Worm (Caenorhabditis elegans) whole organism, L1 larva: Measurements from ENCODE around the gene tsp-10.
A peak's percentile ranks its signal among the peaks of the same experiment; 100 is the strongest.

Experiments
- aha-1 ChIP-seq: fragments of 150-350 bp; optimal IDR thresholded peaks from 2 replicates; lab custom pipeline; 2014; ENCODE audit warnings: missing biosample characterization, missing genetic modification characterization
- alr-1 ChIP-seq: fragments of 200-800 bp; sonication (Bioruptor generic); optimal IDR thresholded peaks from 2 replicates; lab custom pipeline; 2018; ENCODE audit warnings: borderline replicate concordance, mild to moderate bottlenecking, missing genetic modification characterization, missing compliant biosample characterization
- aly-2 ChIP-seq: fragments of 150-350 bp; optimal IDR thresholded peaks from 2 replicates; lab custom pipeline; 2014; ENCODE audit warnings: missing biosample characterization, missing genetic modification characterization
- ceh-63 ChIP-seq: fragments of 200-800 bp; sonication (Bioruptor generic); optimal IDR thresholded peaks from 2 replicates; lab custom pipeline; 2018; ENCODE audit warnings: mild to moderate bottlenecking, missing genetic modification characterization, missing compliant biosample characterization
- ceh-8 ChIP-seq: fragments of 200-800 bp; sonication (Bioruptor generic); optimal IDR thresholded peaks from 2 replicates; lab custom pipeline; 2018; ENCODE audit warnings: mild to moderate bottlenecking, missing genetic modification characterization, moderate library complexity, missing compliant biosample characterization
- ceh-82 ChIP-seq, 3 experiments: fragments of 150-350 bp in 1 of 3; sonication (generic microtip) in 2 of 3; optimal IDR thresholded peaks; 2 replicates each; lab custom pipeline; 2014 to 2017; ENCODE audit warnings: missing biosample characterization in 3 of 3, missing genetic modification characterization in 3 of 3
- ceh-88 ChIP-seq: fragments of 200-800 bp; sonication (Bioruptor generic); IDR thresholded peaks from 2 replicates; pipeline ENCODE4 v1.3.6; 2022; ENCODE audit warnings: missing genetic modification characterization, missing compliant biosample characterization
- ces-1 ChIP-seq: fragments of 150-350 bp; optimal IDR thresholded peaks from 2 replicates; lab custom pipeline; 2014; ENCODE audit warnings: missing biosample characterization, missing genetic modification reagents, missing genetic modification characterization
- egl-13 ChIP-seq: sonication (generic microtip); optimal IDR thresholded peaks from 2 replicates; lab custom pipeline; 2016; ENCODE audit warnings: missing genotype, missing genetic modification reagents, missing genetic modification characterization, missing compliant biosample characterization
- egl-27 ChIP-seq, 2 experiments: fragments of 150-350 bp in 1 of 2; sonication (generic microtip); optimal IDR thresholded peaks; 3 replicates each; lab custom pipeline; 2017 to 2018; ENCODE audit warnings: missing biosample characterization in 2 of 2, missing genetic modification characterization in 2 of 2, missing genetic modification reagents in 2 of 2
- elt-2 ChIP-seq: sonication (generic microtip); optimal IDR thresholded peaks from 2 replicates; lab custom pipeline; 2016; ENCODE audit warnings: missing genetic modification characterization, mild to moderate bottlenecking, inconsistent platforms, missing compliant biosample characterization, missing genetic modification reagents
- elt-3 ChIP-seq, 6 experiments: fragments of 150-350 bp in 1 of 6; sonication (generic microtip); optimal IDR thresholded peaks; 2 replicates each; lab custom pipeline; 2017 to 2018; ENCODE audit warnings: missing biosample characterization in 6 of 6, missing genetic modification characterization in 6 of 6, inconsistent platforms in 1 of 6
- ets-5 ChIP-seq: fragments of 200-800 bp; sonication (Bioruptor generic); IDR thresholded peaks from 2 replicates; pipeline ENCODE4 v1.3.6; 2022; ENCODE audit warnings: missing genetic modification characterization, missing compliant biosample characterization
- fkh-10 ChIP-seq: sonication (generic microtip); optimal IDR thresholded peaks from 2 replicates; lab custom pipeline; 2017; ENCODE audit warnings: missing biosample characterization, missing genetic modification reagents, missing genetic modification characterization
- fkh-8 ChIP-seq: sonication (generic microtip); optimal IDR thresholded peaks from 2 replicates; lab custom pipeline; 2016; ENCODE audit warnings: mild to moderate bottlenecking, missing genetic modification characterization, missing compliant biosample characterization
- grh-1 ChIP-seq: fragments of 200-800 bp; sonication (Bioruptor generic); IDR thresholded peaks from 2 replicates; pipeline ENCODE4 v1.3.6; 2022; ENCODE audit warnings: missing genetic modification reagents, missing genetic modification characterization, missing compliant biosample characterization
- hlh-17 ChIP-seq: fragments of 200-800 bp; sonication (Bioruptor generic); optimal IDR thresholded peaks from 2 replicates; lab custom pipeline; 2018; ENCODE audit warnings: missing genetic modification characterization, mild to moderate bottlenecking, missing compliant biosample characterization, moderate library complexity, borderline replicate concordance
- jun-1 ChIP-seq: fragments of 150-350 bp; optimal IDR thresholded peaks from 2 replicates; lab custom pipeline; 2014; ENCODE audit warnings: missing biosample characterization, missing genetic modification reagents, missing genetic modification characterization
- lin-15B ChIP-seq: fragments of 150-350 bp; sonication (generic microtip); optimal IDR thresholded peaks from 3 replicates; lab custom pipeline; 2014; ENCODE audit warnings: missing biosample characterization, missing genetic modification characterization
- lin-35 ChIP-seq, 2 experiments: fragments of 150-350 bp; optimal IDR thresholded peaks; 2 replicates each; lab custom pipeline; 2014; ENCODE audit warnings: missing biosample characterization in 2 of 2, missing genetic modification characterization in 2 of 2, missing genetic modification reagents in 2 of 2
- mdl-1 ChIP-seq, 2 experiments: fragments of 150-350 bp; optimal IDR thresholded peaks; 2 replicates each; lab custom pipeline; 2014 to 2017; ENCODE audit warnings: missing biosample characterization in 2 of 2, missing genetic modification characterization in 2 of 2, inconsistent platforms in 1 of 2
- mef-2 ChIP-seq: fragments of 150-350 bp; optimal IDR thresholded peaks from 2 replicates; lab custom pipeline; 2014; ENCODE audit warnings: missing biosample characterization, missing genetic modification characterization
- nhr-12 ChIP-seq: sonication (generic microtip); optimal IDR thresholded peaks from 2 replicates; lab custom pipeline; 2017; ENCODE audit warnings: missing biosample characterization, missing genetic modification characterization
- nhr-19 ChIP-seq: fragments of 200-800 bp; sonication (Bioruptor generic); conservative IDR thresholded peaks from 2 replicates; pipeline ENCODE4 v1.3.6; 2022; ENCODE audit warnings: missing genetic modification characterization, missing compliant biosample characterization
- nhr-20 ChIP-seq: sonication (generic microtip); optimal IDR thresholded peaks from 2 replicates; lab custom pipeline; 2016; ENCODE audit warnings: mild to moderate bottlenecking, missing genetic modification characterization, missing compliant biosample characterization
- nhr-237 ChIP-seq: fragments of 150-350 bp; optimal IDR thresholded peaks from 2 replicates; lab custom pipeline; 2014; ENCODE audit warnings: missing biosample characterization, missing genetic modification characterization
- nhr-71 ChIP-seq: sonication (generic microtip); optimal IDR thresholded peaks from 2 replicates; lab custom pipeline; 2016; ENCODE audit warnings: mild to moderate bottlenecking, missing genetic modification characterization, moderate library complexity, missing compliant biosample characterization
- nhr-76 ChIP-seq: sonication (generic microtip); optimal IDR thresholded peaks from 2 replicates; lab custom pipeline; 2017; ENCODE audit warnings: missing biosample characterization, missing genetic modification characterization
- nhr-85 ChIP-seq: sonication (generic microtip); peaks from one replicate; lab custom pipeline; 2016; ENCODE audit warnings: missing genetic modification characterization, inconsistent platforms, missing compliant biosample characterization
- pag-3 ChIP-seq: sonication (generic microtip); optimal IDR thresholded peaks from 2 replicates; lab custom pipeline; 2017; ENCODE audit warnings: missing genetic modification characterization, mild to moderate bottlenecking, missing compliant biosample characterization, antibody characterized with exemption, borderline replicate concordance; ENCODE audit not compliant: insufficient read depth
- pax-3 ChIP-seq: fragments of 200-800 bp; sonication (Bioruptor generic); optimal IDR thresholded peaks from 2 replicates; lab custom pipeline; 2018; ENCODE audit warnings: mild to moderate bottlenecking, missing genetic modification characterization, moderate library complexity, missing compliant biosample characterization
- pqm-1 ChIP-seq: sonication (generic microtip); optimal IDR thresholded peaks from 3 replicates; lab custom pipeline; 2017; ENCODE audit warnings: missing biosample characterization, missing genetic modification characterization
- rnt-1 ChIP-seq: sonication (generic microtip); optimal IDR thresholded peaks from 2 replicates; lab custom pipeline; 2016; ENCODE audit warnings: mild to moderate bottlenecking, missing genetic modification characterization, moderate library complexity, missing compliant biosample characterization
- skn-1 ChIP-seq: fragments of 150-350 bp; optimal IDR thresholded peaks from 2 replicates; lab custom pipeline; 2014; ENCODE audit warnings: missing biosample characterization, missing genetic modification characterization
- sox-4 ChIP-seq: sonication (generic microtip); optimal IDR thresholded peaks from 2 replicates; lab custom pipeline; 2016; ENCODE audit warnings: missing genetic modification characterization, missing compliant biosample characterization
- sptf-1 ChIP-seq: fragments of 150-350 bp; optimal IDR thresholded peaks from 2 replicates; lab custom pipeline; 2014; ENCODE audit warnings: missing biosample characterization, missing genetic modification characterization
- sup-37 ChIP-seq: fragments of 200-800 bp; sonication (Bioruptor generic); optimal IDR thresholded peaks from 2 replicates; lab custom pipeline; 2018; ENCODE audit warnings: mild to moderate bottlenecking, missing genetic modification characterization, missing compliant biosample characterization
- swsn-7 ChIP-seq: sonication (generic microtip); optimal IDR thresholded peaks from 2 replicates; lab custom pipeline; 2016; ENCODE audit warnings: missing genetic modification characterization, missing compliant biosample characterization
- unc-130 ChIP-seq: fragments of 150-350 bp; optimal IDR thresholded peaks from 2 replicates; lab custom pipeline; 2017; ENCODE audit warnings: missing biosample characterization, missing genetic modification characterization, inconsistent platforms
- unc-30 ChIP-seq: sonication (generic microtip); optimal IDR thresholded peaks from 2 replicates; lab custom pipeline; 2017; ENCODE audit warnings: missing biosample characterization, missing genetic modification characterization
- unc-62 ChIP-seq: fragments of 150-350 bp; optimal IDR thresholded peaks from 2 replicates; lab custom pipeline; 2014; ENCODE audit warnings: missing biosample characterization, missing genetic modification reagents, missing genetic modification characterization
- unc-86 ChIP-seq: sonication (generic microtip); optimal IDR thresholded peaks from 2 replicates; lab custom pipeline; 2016; ENCODE audit warnings: missing genetic modification characterization, missing compliant biosample characterization
- unc-98 ChIP-seq: fragments of 200-800 bp; sonication (Bioruptor generic); IDR thresholded peaks from 2 replicates; pipeline ENCODE4 v1.3.6; 2022; ENCODE audit warnings: missing genetic modification characterization, missing compliant biosample characterization
- xbp-1 ChIP-seq: sonication (generic microtip); optimal IDR thresholded peaks from 2 replicates; lab custom pipeline; 2016; ENCODE audit warnings: missing genetic modification characterization, missing compliant biosample characterization
- zag-1 ChIP-seq: fragments of 150-350 bp; optimal IDR thresholded peaks from 2 replicates; lab custom pipeline; 2014; ENCODE audit warnings: missing biosample characterization, missing genetic modification characterization
- ztf-4 ChIP-seq: fragments of 150-350 bp; optimal IDR thresholded peaks from 2 replicates; lab custom pipeline; 2014; ENCODE audit warnings: missing biosample characterization, missing genetic modification characterization

Gene tsp-10

ce11 chrII:6721581-6721980 is 3.2 kb downstream of the tsp-10 start (continued):
- no peak for TF ChIP-seq unc-130 (tag; lab: Kevin White, UChicago)
- TF ChIP-seq jun-1 (tag; lab: Kevin White, UChicago) = no peak
- peak; percentile 26 for TF ChIP-seq xbp-1
- 0 out of 2 replicates have a peak, but pooled peaks have one; percentile 9 for TF ChIP-seq grh-1 (GFP tag; lab: Robert Waterston, UW)
- peak in 2 of 6 experiments; percentile 9 to 17 for TF ChIP-seq elt-3 (tag; optimal IDR thresholded peaks at IDR 0.05; lab: Kevin White, UChicago)
- peak; percentile 85 for TF ChIP-seq nhr-20 (tag; lab: Kevin White, UChicago)
- TF ChIP-seq aly-2 (tag; lab: Kevin White, UChicago) = no peak
- no peak for TF ChIP-seq unc-62
- TF ChIP-seq nhr-76 (tag; lab: Kevin White, UChicago) = no peak
- TF ChIP-seq nhr-12 (tag; lab: Kevin White, UChicago) = no peak
- TF ChIP-seq mef-2 (tag; lab: Kevin White, UChicago) = no peak
- no peak for TF ChIP-seq ces-1
- TF ChIP-seq nhr-85 = no peak
- TF ChIP-seq swsn-7 (tag; lab: Kevin White, UChicago) = peak; percentile 32
- no peak for TF ChIP-seq nhr-237
- TF ChIP-seq zag-1 (tag; lab: Kevin White, UChicago) = no peak
- TF ChIP-seq ceh-8 (GFP tag; lab: Kevin White, UChicago) = no peak
- no peak for TF ChIP-seq lin-15B
- TF ChIP-seq ztf-4 (tag; lab: Kevin White, UChicago) = no peak
- no peak for TF ChIP-seq ceh-63 (GFP tag; lab: Kevin White, UChicago)
- TF ChIP-seq ets-5 (GFP tag; lab: Robert Waterston, UW) = no peak
- no peak for TF ChIP-seq sptf-1 (tag; lab: Kevin White, UChicago)
- TF ChIP-seq pqm-1 (tag; lab: Kevin White, UChicago) = no peak
- peak in 1 of 3 experiments; percentile 12 for TF ChIP-seq ceh-82 (tag; optimal IDR thresholded peaks at IDR 0.05; lab: Kevin White, UChicago)
- TF ChIP-seq elt-2 (tag; lab: Kevin White, UChicago) = no peak
- no peak for TF ChIP-seq fkh-8
- TF ChIP-seq mdl-1 (tag; optimal IDR thresholded peaks at IDR 0.05; lab: Kevin White, UChicago) = no peak
- TF ChIP-seq sox-4 (tag; lab: Kevin White, UChicago) = no peak
- no peak for TF ChIP-seq aha-1
- TF ChIP-seq egl-27 (tag; optimal IDR thresholded peaks at IDR 0.05; lab: Kevin White, UChicago) = no peak
- TF ChIP-seq sup-37 (GFP tag; lab: Kevin White, UChicago) = no peak
- no peak for TF ChIP-seq pax-3 (tag; lab: Kevin White, UChicago)
- no peak for TF ChIP-seq alr-1 (tag; lab: Kevin White, UChicago)
- TF ChIP-seq skn-1 (tag; lab: Kevin White, UChicago) = peak; percentile 7
- TF ChIP-seq nhr-71 = peak; percentile 56
- no peak for TF ChIP-seq egl-13
- no peak for TF ChIP-seq pag-3 (tag; lab: Kevin White, UChicago)
- TF ChIP-seq hlh-17 (GFP tag; lab: Kevin White, UChicago) = no peak
- TF ChIP-seq ceh-88 (GFP tag; lab: Robert Waterston, UW) = no peak
- peak; percentile 48 for TF ChIP-seq rnt-1 (tag; lab: Kevin White, UChicago)
- TF ChIP-seq unc-86 (tag; lab: Kevin White, UChicago) = no peak
- TF ChIP-seq unc-30 = no peak
- no peak for TF ChIP-seq unc-98 (GFP tag; lab: Robert Waterston, UW)
- no peak for TF ChIP-seq fkh-10
- TF ChIP-seq nhr-19 = peak; percentile 64
- peak; percentile 13 to 53 for TF ChIP-seq lin-35 (GFP tag; optimal IDR thresholded peaks at IDR 0.05; lab: Kevin White, UChicago)
